Worm (Caenorhabditis elegans) whole organism, mixed stage, embryonic: Measurements from ENCODE around the gene rpl-7A.

Experiments
- ceh-83 ChIP-seq: fragments of 200-800 bp; sonication (Bioruptor generic); optimal IDR thresholded peaks from 2 replicates; lab custom pipeline; 2018; ENCODE audit warnings: mild to moderate bottlenecking, missing genetic modification characterization, missing compliant biosample characterization
- hlh-1 ChIP-seq: fragments of 150-350 bp; optimal IDR thresholded peaks from 2 replicates; lab custom pipeline; 2014; ENCODE audit warnings: missing biosample characterization, missing genetic modification reagents, missing genetic modification characterization
- nhr-76 ChIP-seq: sonication (generic microtip); optimal IDR thresholded peaks from 2 replicates; lab custom pipeline; 2017; ENCODE audit warnings: missing biosample characterization, missing genetic modification characterization
- pha-4 ChIP-seq: fragments of 150-350 bp; optimal IDR thresholded peaks from 2 replicates; lab custom pipeline; 2018; ENCODE audit warnings: missing biosample characterization, missing genetic modification reagents, missing genetic modification characterization

DNA sequence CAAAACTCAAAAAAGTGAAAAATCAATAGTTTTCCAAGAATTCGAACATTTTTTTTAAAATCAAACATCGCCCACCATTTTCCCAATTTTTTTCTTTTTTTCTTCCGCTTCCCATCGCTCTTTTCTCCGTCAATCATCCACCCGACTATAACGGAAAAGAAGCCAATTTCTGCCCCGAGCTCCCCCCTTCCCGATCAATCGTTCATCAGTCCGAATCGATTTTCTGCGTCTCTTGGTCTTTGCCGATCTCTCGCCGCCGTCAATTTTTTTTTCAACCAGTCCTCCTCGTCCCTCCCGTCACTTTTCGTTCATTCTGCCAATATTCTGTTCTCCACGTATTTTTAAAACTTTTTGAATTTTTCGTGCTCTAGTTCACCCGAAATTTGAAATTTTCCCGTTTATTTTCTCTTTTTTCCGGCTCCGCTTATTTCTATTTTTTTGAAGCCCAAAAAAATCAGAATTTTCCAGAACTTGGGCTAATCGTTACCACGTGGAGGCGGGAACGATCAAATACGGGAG lies 3.6 kb upstream of the rpl-7A start, which contains the start of gene ell-1:
- TF ChIP-seq nhr-76 (tag; lab: Kevin White, UChicago) (no peak), ceh-83 (GFP tag; lab: Kevin White, UChicago) (no peak), hlh-1 (tag; lab: Kevin White, UChicago) (no peak), pha-4 (no peak)
